Fruit fly (Drosophila melanogaster) whole organism: ENCODE measurements around the gene Shal.

Source experiments
- CG8478 ChIP-seq: fragments of >200 bp; optimal IDR thresholded peaks from 2 replicates; lab custom pipeline; 2018; ENCODE audit warnings: inconsistent platforms
- Dll ChIP-seq: fragments of >200 bp; optimal IDR thresholded peaks from 2 replicates; lab custom pipeline; 2017
- psq ChIP-seq: fragments of >200 bp; optimal IDR thresholded peaks from 2 replicates; lab custom pipeline; 2017

- no peak for TF ChIP-seq psq
- no peak for TF ChIP-seq CG8478
- no peak for TF ChIP-seq Dll (lab: Kevin White, UChicago)
Observed at dm6 chr3L:19631867-19632266, 47.5 kb upstream of the Shal start.
